Worm (Caenorhabditis elegans): ENCODE data around the gene str-181.

DNA sequence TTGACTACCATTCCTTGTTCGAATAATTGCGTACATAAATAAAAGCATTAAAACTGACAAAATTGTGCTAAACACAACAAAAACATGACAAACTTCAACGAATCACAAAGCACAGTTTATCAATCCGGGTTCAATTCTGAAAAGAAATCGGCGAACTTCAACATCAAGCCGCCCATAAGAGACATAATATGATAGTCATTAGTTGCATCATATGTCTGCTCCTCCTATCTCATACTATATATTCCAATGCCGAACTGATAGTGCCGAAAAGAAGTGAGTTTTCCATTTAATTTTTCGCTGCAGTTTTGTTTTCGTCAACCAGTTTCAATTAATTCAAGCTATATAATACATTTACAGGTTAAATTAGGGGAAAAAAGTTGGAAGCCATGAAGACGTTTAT lies 23.2 kb upstream of the str-181 start, which contains the start of gene hrg-7:
- TF ChIP-seq hmg-4 (GFP tag; optimal IDR thresholded peaks at IDR 0.05): no peak
- TF ChIP-seq flt-1 (GFP tag; IDR thresholded peaks at IDR 0.05): no peak
- TF ChIP-seq pes-1 (GFP tag; IDR thresholded peaks at IDR 0.05): no peak
- no peak for TF ChIP-seq aly-1 (tag; optimal IDR thresholded peaks at IDR 0.05)
- TF ChIP-seq hmbx-1 (tag; optimal IDR thresholded peaks at IDR 0.05): no peak
